Fruit fly (Drosophila melanogaster): ENCODE data around the gene Hcf.

The Hcf gene

DNA sequence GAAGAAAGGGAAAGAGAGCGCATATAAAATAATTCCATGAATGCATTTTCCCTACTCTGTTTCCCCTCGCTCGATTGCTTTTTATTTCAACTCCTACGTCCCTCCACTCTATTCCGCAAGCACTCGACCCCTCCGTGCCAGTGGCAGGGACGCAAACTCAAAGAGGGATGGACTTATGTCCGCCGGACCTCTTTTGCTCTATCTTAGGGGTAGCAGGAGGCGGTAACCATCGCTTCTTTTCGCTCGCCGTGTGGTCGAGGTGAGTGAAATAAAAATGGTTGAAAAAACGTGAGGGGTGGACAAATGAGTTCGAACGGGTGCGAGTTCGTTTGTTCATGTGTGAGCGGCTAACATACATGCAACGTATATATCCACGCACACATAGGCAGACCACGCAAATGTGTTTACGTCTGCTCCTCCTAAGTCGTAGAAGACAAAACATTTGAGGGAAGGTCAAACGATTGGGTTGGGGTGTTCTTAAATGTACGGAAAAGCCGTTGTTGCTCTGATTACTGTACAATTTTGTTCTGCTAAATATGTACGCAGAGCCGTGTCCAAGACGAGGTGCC, 25.6 kb downstream of the Hcf start:
- TF ChIP-seq h (optimal IDR thresholded peaks at IDR 0.05) (no peak), insv (optimal IDR thresholded peaks at IDR 0.05) (no peak), Sin3A (optimal IDR thresholded peaks at IDR 0.05) (no peak), psq (optimal IDR thresholded peaks at IDR 0.05) (no peak), Myc (optimal IDR thresholded peaks at IDR 0.05) (no peak), ttk (optimal IDR thresholded peaks at IDR 0.05) (no peak)

DNA sequence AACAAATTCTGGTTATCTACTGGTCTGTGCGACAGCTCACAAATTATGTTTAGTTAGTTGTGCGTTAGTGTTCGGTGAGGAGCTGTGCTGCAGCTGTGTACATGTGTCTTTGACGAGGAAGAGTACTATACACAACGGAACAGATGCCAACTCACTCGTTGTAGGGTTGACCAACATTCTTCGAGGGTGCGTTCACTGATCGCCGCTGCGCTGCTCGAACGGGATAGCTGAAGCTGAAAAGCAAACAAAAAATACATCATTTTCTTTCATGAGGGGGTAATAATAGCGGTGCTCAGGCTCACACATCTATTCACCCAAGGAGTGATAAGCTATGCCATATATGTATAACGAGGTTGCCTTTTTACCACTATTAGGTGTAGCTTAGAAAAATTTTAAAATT, 27.0 kb downstream of the Hcf start:
- TF ChIP-seq Sin3A (optimal IDR thresholded peaks at IDR 0.05) (no peak), insv (optimal IDR thresholded peaks at IDR 0.05) (no peak), psq (optimal IDR thresholded peaks at IDR 0.05) (no peak), Myc (optimal IDR thresholded peaks at IDR 0.05) (no peak), h (optimal IDR thresholded peaks at IDR 0.05) (no peak), ttk (optimal IDR thresholded peaks at IDR 0.05) (no peak)

DNA sequence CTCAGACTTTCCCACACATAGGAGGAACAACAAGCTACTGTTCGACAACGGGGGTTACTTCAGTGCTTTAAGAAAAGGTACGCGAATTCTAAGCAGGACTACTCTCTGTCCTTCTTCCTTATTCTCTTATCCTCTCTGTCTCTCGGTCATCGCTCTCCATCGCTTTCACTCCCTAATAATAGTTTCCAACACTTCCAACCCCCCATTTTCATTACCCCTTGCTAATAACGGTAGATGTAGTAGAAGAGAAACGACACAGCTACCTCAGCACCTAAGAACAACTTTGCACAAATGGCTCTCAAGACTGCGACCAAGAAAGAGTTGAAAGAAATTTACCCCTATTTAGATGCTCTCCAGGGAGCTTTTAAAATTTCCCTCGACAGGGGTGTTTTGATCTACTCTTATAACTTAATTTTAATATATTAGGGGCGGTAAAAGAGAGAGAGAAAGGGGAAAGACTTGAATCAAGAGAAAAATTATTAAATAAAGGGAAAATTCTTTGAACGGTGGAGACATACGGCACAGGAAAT, 29.1 kb downstream of the Hcf start:
- TF ChIP-seq ttk (optimal IDR thresholded peaks at IDR 0.05) (no peak), psq (optimal IDR thresholded peaks at IDR 0.05) (no peak), h (optimal IDR thresholded peaks at IDR 0.05) (no peak), Myc (optimal IDR thresholded peaks at IDR 0.05) (no peak), insv (optimal IDR thresholded peaks at IDR 0.05) (no peak), Sin3A (optimal IDR thresholded peaks at IDR 0.05) (no peak)

- TF ChIP-seq Sin3A (optimal IDR thresholded peaks at IDR 0.05) (no peak), Myc (optimal IDR thresholded peaks at IDR 0.05) (no peak), psq (optimal IDR thresholded peaks at IDR 0.05) (no peak), insv (optimal IDR thresholded peaks at IDR 0.05) (no peak)
Observed at dm6 chr4:393190-393799, 33.6 kb downstream of the Hcf start.

DNA sequence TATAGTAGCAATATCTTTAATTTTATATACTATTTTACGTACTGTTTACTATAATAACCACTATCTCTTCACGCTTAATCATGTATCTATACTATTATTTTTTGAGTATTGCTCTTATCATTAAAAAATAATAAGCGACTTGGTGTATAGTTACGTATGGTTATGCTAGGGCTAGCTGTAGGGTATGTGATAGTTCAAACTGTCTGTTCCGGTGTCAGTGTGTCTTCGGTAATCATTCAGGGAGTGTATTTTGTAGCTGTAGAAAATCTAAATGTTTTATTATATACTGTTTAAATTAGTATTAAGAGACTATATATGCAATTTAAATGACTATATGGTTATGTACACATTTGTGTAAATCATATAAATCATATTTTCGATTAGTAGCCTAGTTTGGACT, 34.7 kb downstream of the Hcf start:
- TF ChIP-seq h (optimal IDR thresholded peaks at IDR 0.05) (no peak), insv (optimal IDR thresholded peaks at IDR 0.05) (no peak), Myc (optimal IDR thresholded peaks at IDR 0.05) (no peak), Sin3A (optimal IDR thresholded peaks at IDR 0.05) (no peak), ttk (optimal IDR thresholded peaks at IDR 0.05) (no peak), psq (optimal IDR thresholded peaks at IDR 0.05) (no peak)

DNA sequence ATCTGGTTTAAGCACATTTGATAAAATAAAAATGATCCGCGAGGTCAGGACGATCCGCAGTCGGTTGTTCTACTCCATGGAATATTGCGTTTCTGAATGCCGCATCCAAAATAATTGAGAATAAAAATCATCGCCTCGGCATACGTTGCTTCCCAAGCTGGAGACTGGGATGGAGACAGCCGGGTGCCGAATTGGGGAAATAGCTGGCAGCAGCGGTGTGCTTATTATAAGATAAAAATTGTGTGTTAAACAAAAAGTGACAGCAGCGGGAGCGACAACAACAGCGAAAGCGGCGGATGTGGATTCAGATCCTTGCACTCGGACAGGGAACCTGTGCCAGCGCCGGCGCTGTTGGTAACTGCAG, 35.7 kb downstream of the Hcf start, which contains the start of gene dati:
dati (minus strand) TSS at position 101 of the 364 bp plus-strand sequence.
- TF ChIP-seq Myc (optimal IDR thresholded peaks at IDR 0.05): no peak

DNA sequence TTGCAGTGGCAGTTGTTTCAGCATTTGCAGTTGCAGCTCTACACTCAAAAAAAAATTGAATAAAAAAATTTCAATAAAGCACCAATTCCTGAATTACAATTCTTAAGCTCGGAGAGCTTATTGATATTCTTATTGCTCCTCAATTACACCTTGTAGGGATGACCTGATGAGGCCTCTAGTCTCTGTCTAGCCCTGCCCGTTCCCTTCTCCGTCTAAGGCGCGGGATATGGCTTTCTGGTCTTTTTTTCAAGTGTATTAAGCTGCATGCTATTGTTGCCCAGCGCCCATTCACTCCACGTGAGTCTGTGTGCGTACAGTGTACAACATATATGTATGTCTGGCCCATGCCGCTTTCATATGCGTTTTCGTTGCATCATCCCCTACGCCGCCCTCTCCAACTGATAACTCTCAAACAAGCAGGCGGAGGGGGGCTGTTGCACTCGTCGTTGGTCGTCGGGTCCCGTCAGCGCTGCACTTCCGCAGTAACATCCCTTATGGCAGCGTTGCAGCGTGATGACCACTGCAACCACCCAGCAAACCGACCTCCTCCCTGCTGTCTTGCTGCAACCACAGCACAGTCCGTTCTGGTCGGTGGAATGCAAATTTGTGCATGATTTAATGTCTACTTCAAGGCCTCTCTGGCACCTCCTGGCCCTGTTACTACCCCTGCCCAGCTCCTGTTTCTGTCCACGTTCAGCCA, 36.3 kb downstream of the Hcf start:
- no peak for TF ChIP-seq insv (optimal IDR thresholded peaks at IDR 0.05)
- TF ChIP-seq psq (optimal IDR thresholded peaks at IDR 0.05): no peak
- TF ChIP-seq h (optimal IDR thresholded peaks at IDR 0.05): no peak
- no peak for TF ChIP-seq Myc (optimal IDR thresholded peaks at IDR 0.05)
- TF ChIP-seq ttk (optimal IDR thresholded peaks at IDR 0.05): no peak
- no peak for TF ChIP-seq Sin3A (optimal IDR thresholded peaks at IDR 0.05)

DNA sequence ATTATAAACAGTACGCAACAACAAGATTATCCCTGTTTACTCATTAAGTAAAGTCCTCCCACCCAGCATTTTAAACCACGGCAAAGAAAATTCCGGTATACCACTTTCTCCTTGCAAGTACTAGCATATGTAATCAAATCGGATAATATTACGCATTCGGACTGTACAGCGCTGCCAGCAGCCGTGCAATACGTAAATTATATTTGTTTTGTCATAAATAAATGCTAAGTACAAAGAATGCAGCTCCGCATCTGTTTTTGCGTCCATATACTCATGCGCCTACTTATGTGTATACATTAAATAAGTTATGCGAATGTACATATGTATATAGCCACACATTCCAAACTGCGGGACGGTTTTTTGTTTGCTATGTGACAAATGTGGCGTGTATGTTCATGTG, 38.8 kb downstream of the Hcf start:
- TF ChIP-seq h (optimal IDR thresholded peaks at IDR 0.05) (no peak), Sin3A (optimal IDR thresholded peaks at IDR 0.05) (no peak), ttk (optimal IDR thresholded peaks at IDR 0.05) (no peak), Myc (optimal IDR thresholded peaks at IDR 0.05) (no peak), insv (optimal IDR thresholded peaks at IDR 0.05) (no peak)

- no peak for TF ChIP-seq Myc (optimal IDR thresholded peaks at IDR 0.05)
Observed at dm6 chr4:402928-403575, 43.3 kb downstream of the Hcf start.

dm6 chr4:404325-404724, 44.6 kb downstream of the Hcf start:
- no peak for TF ChIP-seq ttk (optimal IDR thresholded peaks at IDR 0.05)
- TF ChIP-seq h (optimal IDR thresholded peaks at IDR 0.05): peak; percentile 93

dm6 chr4:405225-405624, 45.5 kb downstream of the Hcf start:
- no peak for TF ChIP-seq insv (optimal IDR thresholded peaks at IDR 0.05)
- TF ChIP-seq ttk (optimal IDR thresholded peaks at IDR 0.05): no peak
- no peak for TF ChIP-seq Sin3A (optimal IDR thresholded peaks at IDR 0.05)
- no peak for TF ChIP-seq psq (optimal IDR thresholded peaks at IDR 0.05)
- TF ChIP-seq h (optimal IDR thresholded peaks at IDR 0.05): no peak
- no peak for TF ChIP-seq Myc (optimal IDR thresholded peaks at IDR 0.05)

DNA sequence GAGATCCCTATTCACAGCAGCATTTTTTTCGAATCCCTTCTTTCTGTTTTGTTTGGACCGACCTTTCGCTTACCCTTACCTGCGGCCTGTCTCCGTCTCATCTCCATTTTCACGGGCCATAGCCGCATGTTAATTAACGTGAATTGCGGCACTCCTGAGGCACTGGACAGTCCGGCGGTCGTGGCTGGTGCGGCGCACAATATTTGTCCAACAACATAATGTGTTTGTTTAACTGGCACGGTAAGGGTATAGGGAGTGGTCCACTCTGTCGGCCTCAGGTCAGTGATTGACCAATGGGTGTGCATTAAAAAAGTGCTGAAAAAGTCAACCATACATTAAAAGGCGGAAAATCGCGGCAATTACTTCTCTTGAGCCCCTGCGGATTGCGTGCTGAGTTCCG, 46.6 kb downstream of the Hcf start:
- TF ChIP-seq ttk (optimal IDR thresholded peaks at IDR 0.05): no peak
- TF ChIP-seq Sin3A (optimal IDR thresholded peaks at IDR 0.05): no peak
- TF ChIP-seq h (optimal IDR thresholded peaks at IDR 0.05): no peak
- TF ChIP-seq Myc (optimal IDR thresholded peaks at IDR 0.05): no peak
- TF ChIP-seq insv (optimal IDR thresholded peaks at IDR 0.05): no peak
- TF ChIP-seq psq (optimal IDR thresholded peaks at IDR 0.05): no peak

- no peak for TF ChIP-seq ttk (optimal IDR thresholded peaks at IDR 0.05)
- TF ChIP-seq psq (optimal IDR thresholded peaks at IDR 0.05): no peak
- TF ChIP-seq Sin3A (optimal IDR thresholded peaks at IDR 0.05): no peak
- TF ChIP-seq insv (optimal IDR thresholded peaks at IDR 0.05): no peak
- TF ChIP-seq h (optimal IDR thresholded peaks at IDR 0.05): no peak
Observed at dm6 chr4:406843-407242, 47.1 kb downstream of the Hcf start.
